Worm (Caenorhabditis elegans) whole organism, L1 larva: ENCODE measurements around the gene srw-13.

Source experiments
- C34B4.2 ChIP-seq: sonication (generic microtip); optimal IDR thresholded peaks from 2 replicates; lab custom pipeline; 2017; ENCODE audit warnings: mild to moderate bottlenecking, missing genetic modification characterization, missing compliant biosample characterization
- F16B12.6 ChIP-seq: fragments of 150-350 bp; optimal IDR thresholded peaks from 2 replicates; lab custom pipeline; 2014; ENCODE audit warnings: missing biosample characterization, missing genetic modification characterization
- Y116A8C.19 ChIP-seq: sonication (generic microtip); optimal IDR thresholded peaks from 2 replicates; lab custom pipeline; 2016; ENCODE audit warnings: missing compliant biosample characterization, missing genetic modification characterization, borderline replicate concordance
- aha-1 ChIP-seq: fragments of 150-350 bp; optimal IDR thresholded peaks from 2 replicates; lab custom pipeline; 2014; ENCODE audit warnings: missing biosample characterization, missing genetic modification characterization
- alr-1 ChIP-seq: fragments of 200-800 bp; sonication (Bioruptor generic); optimal IDR thresholded peaks from 2 replicates; lab custom pipeline; 2018; ENCODE audit warnings: borderline replicate concordance, mild to moderate bottlenecking, missing genetic modification characterization, missing compliant biosample characterization
- blmp-1 ChIP-seq: fragments of 150-350 bp; optimal IDR thresholded peaks from 2 replicates; lab custom pipeline; 2014; ENCODE audit warnings: missing biosample characterization, missing genetic modification characterization
- ceh-8 ChIP-seq: fragments of 200-800 bp; sonication (Bioruptor generic); optimal IDR thresholded peaks from 2 replicates; lab custom pipeline; 2018; ENCODE audit warnings: mild to moderate bottlenecking, missing genetic modification characterization, moderate library complexity, missing compliant biosample characterization
- ceh-82 ChIP-seq, 3 experiments: fragments of 150-350 bp in 1 of 3; sonication (generic microtip) in 2 of 3; optimal IDR thresholded peaks; 2 replicates each; lab custom pipeline; 2014 to 2017; ENCODE audit warnings: missing biosample characterization in 3 of 3, missing genetic modification characterization in 3 of 3
- ceh-90 ChIP-seq: sonication (generic microtip); optimal IDR thresholded peaks from 2 replicates; lab custom pipeline; 2016; ENCODE audit warnings: missing genetic modification characterization, missing compliant biosample characterization
- ces-1 ChIP-seq: fragments of 150-350 bp; optimal IDR thresholded peaks from 2 replicates; lab custom pipeline; 2014; ENCODE audit warnings: missing biosample characterization, missing genetic modification reagents, missing genetic modification characterization
- efl-1 ChIP-seq, 4 experiments: fragments of 150-350 bp; optimal IDR thresholded peaks in 3 of 4; peaks in 1 of 4; 1 replicate in 1 of 4; 2 replicates in 3 of 4; lab custom pipeline; 2014; ENCODE audit warnings: missing biosample characterization in 2 of 4, missing genetic modification characterization in 2 of 4, missing genetic modification reagents in 2 of 4
- efl-3 ChIP-seq: fragments of 200-800 bp; sonication (Bioruptor generic); optimal IDR thresholded peaks from 2 replicates; lab custom pipeline; 2018; ENCODE audit warnings: mild to moderate bottlenecking, missing genetic modification characterization, missing compliant biosample characterization
- elt-2 ChIP-seq: sonication (generic microtip); optimal IDR thresholded peaks from 2 replicates; lab custom pipeline; 2016; ENCODE audit warnings: missing genetic modification characterization, mild to moderate bottlenecking, inconsistent platforms, missing compliant biosample characterization, missing genetic modification reagents
- fkh-10 ChIP-seq: sonication (generic microtip); optimal IDR thresholded peaks from 2 replicates; lab custom pipeline; 2017; ENCODE audit warnings: missing biosample characterization, missing genetic modification reagents, missing genetic modification characterization
- fos-1 ChIP-seq: fragments of 150-350 bp; optimal IDR thresholded peaks from 2 replicates; lab custom pipeline; 2014; ENCODE audit warnings: missing biosample characterization, missing genetic modification characterization
- grh-1 ChIP-seq: fragments of 200-800 bp; sonication (Bioruptor generic); IDR thresholded peaks from 2 replicates; pipeline ENCODE4 v1.3.6; 2022; ENCODE audit warnings: missing genetic modification reagents, missing genetic modification characterization, missing compliant biosample characterization
- hlh-17 ChIP-seq: fragments of 200-800 bp; sonication (Bioruptor generic); optimal IDR thresholded peaks from 2 replicates; lab custom pipeline; 2018; ENCODE audit warnings: missing genetic modification characterization, mild to moderate bottlenecking, missing compliant biosample characterization, moderate library complexity, borderline replicate concordance
- hlh-4 ChIP-seq: sonication (generic microtip); optimal IDR thresholded peaks from 2 replicates; lab custom pipeline; 2016; ENCODE audit warnings: mild to moderate bottlenecking, missing genetic modification characterization, missing compliant biosample characterization
- hpl-2 ChIP-seq: fragments of 150-350 bp; optimal IDR thresholded peaks from 2 replicates; lab custom pipeline; 2014; ENCODE audit warnings: missing biosample characterization, missing genetic modification reagents, missing genetic modification characterization
- irx-1 ChIP-seq: sonication (generic microtip); optimal IDR thresholded peaks from 2 replicates; lab custom pipeline; 2016; ENCODE audit warnings: missing genetic modification characterization, missing compliant biosample characterization
- jun-1 ChIP-seq: fragments of 150-350 bp; optimal IDR thresholded peaks from 2 replicates; lab custom pipeline; 2014; ENCODE audit warnings: missing biosample characterization, missing genetic modification reagents, missing genetic modification characterization
- lin-35 ChIP-seq, 2 experiments: fragments of 150-350 bp; optimal IDR thresholded peaks; 2 replicates each; lab custom pipeline; 2014; ENCODE audit warnings: missing biosample characterization in 2 of 2, missing genetic modification characterization in 2 of 2, missing genetic modification reagents in 2 of 2
- lin-39 ChIP-seq: fragments of 150-350 bp; optimal IDR thresholded peaks from 2 replicates; lab custom pipeline; 2014; ENCODE audit warnings: missing biosample characterization, missing genetic modification reagents, missing genetic modification characterization
- mep-1 ChIP-seq: fragments of 150-350 bp; optimal IDR thresholded peaks from 2 replicates; lab custom pipeline; 2014; ENCODE audit warnings: missing biosample characterization, missing genetic modification characterization
- nhr-19 ChIP-seq: fragments of 200-800 bp; sonication (Bioruptor generic); conservative IDR thresholded peaks from 2 replicates; pipeline ENCODE4 v1.3.6; 2022; ENCODE audit warnings: missing genetic modification characterization, missing compliant biosample characterization
- nhr-47 ChIP-seq: sonication (generic microtip); optimal IDR thresholded peaks from 2 replicates; lab custom pipeline; 2016; ENCODE audit warnings: mild to moderate bottlenecking, missing genetic modification characterization, moderate library complexity, missing compliant biosample characterization
- nhr-71 ChIP-seq: sonication (generic microtip); optimal IDR thresholded peaks from 2 replicates; lab custom pipeline; 2016; ENCODE audit warnings: mild to moderate bottlenecking, missing genetic modification characterization, moderate library complexity, missing compliant biosample characterization
- nhr-85 ChIP-seq: sonication (generic microtip); peaks from one replicate; lab custom pipeline; 2016; ENCODE audit warnings: missing genetic modification characterization, inconsistent platforms, missing compliant biosample characterization
- pag-3 ChIP-seq: sonication (generic microtip); optimal IDR thresholded peaks from 2 replicates; lab custom pipeline; 2017; ENCODE audit warnings: missing genetic modification characterization, mild to moderate bottlenecking, missing compliant biosample characterization, antibody characterized with exemption, borderline replicate concordance; ENCODE audit not compliant: insufficient read depth
- skn-1 ChIP-seq: fragments of 150-350 bp; optimal IDR thresholded peaks from 2 replicates; lab custom pipeline; 2014; ENCODE audit warnings: missing biosample characterization, missing genetic modification characterization
- sptf-1 ChIP-seq: fragments of 150-350 bp; optimal IDR thresholded peaks from 2 replicates; lab custom pipeline; 2014; ENCODE audit warnings: missing biosample characterization, missing genetic modification characterization
- unc-86 ChIP-seq: sonication (generic microtip); optimal IDR thresholded peaks from 2 replicates; lab custom pipeline; 2016; ENCODE audit warnings: missing genetic modification characterization, missing compliant biosample characterization

Gene srw-13

DNA sequence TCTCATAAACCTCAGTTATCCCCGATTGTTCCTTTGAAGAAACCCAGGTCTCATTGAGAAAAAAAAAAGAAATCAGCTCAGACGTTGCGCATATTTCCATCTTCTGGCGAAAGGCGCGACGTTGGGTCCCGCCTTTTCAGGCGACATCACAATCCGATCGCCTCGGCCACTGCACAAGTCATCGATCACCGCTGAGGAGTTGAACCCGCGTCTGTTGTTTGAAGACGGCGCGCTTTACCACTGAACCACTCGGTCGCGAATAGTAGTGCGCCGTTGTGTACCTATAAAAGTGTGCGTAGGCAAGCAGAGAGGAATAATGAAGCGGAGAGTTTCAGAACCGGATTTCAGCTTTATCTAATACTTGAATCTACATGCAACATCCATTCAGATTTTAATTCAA lies 41.4 kb upstream of the srw-13 start, which contains the start of gene Y75B12B.11 (continued):
- TF ChIP-seq blmp-1 (tag; lab: Kevin White, UChicago), result no peak
- peak; percentile 33 to 64 (median 37) for TF ChIP-seq ceh-82 (tag; optimal IDR thresholded peaks at IDR 0.05; lab: Kevin White, UChicago)
- no peak for TF ChIP-seq ces-1 (GFP tag; lab: Kevin White, UChicago)

DNA sequence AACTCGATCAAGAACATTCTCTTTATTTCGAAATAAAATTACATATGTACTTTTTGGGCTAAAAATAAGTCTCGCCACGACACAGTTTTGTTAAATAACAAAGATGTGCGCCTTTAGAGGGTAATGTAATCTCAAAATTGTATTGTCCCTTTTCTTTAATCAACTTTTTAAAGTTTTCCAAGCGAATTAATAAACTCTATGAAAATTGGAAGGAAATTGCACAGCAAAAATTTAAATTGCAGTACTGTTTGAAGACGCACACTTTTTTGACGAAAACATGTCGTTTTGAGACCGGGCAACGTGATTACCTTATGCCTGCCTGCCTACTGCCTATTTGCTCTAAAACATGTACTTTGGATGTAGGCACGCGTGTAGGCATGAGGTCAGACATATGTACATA lies 40.3 kb upstream of the srw-13 start:
- TF ChIP-seq jun-1 (tag; lab: Kevin White, UChicago), result no peak
- TF ChIP-seq efl-3 (GFP tag; lab: Kevin White, UChicago), result no peak
- no peak for TF ChIP-seq pag-3
- no peak for TF ChIP-seq mep-1 (tag; lab: Kevin White, UChicago)
- no peak for TF ChIP-seq unc-86 (tag; lab: Kevin White, UChicago)
- no peak for TF ChIP-seq nhr-19 (GFP tag; lab: Robert Waterston, UW)
- no peak for TF ChIP-seq ceh-8 (GFP tag; lab: Kevin White, UChicago)
- TF ChIP-seq aha-1 (tag; lab: Kevin White, UChicago), result no peak
- no peak for TF ChIP-seq nhr-71 (tag; lab: Kevin White, UChicago)

DNA sequence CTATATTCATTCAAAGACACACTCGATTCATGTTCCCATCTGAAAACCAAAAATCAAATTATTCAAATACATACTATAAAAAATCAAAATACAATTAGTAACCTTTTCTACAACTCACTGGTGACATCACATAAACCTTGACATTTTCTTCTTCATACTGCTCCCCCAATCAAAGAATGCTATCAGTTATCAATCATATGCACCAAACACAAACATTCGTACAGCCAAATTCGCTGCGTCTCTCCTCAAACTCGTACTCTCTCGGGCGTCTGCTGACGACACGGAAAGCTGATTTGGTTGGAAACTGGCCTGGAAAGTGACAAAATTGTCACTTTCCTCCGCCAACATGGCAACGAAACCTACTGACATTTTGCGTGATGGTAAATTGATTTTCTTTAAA lies 39.9 kb upstream of the srw-13 start, which contains the start of gene plc-2:
plc-2 (plus strand) TSS at position 196 of the 400 bp plus-strand sequence.
- TF ChIP-seq fkh-10 (GFP tag; lab: Kevin White, UChicago) (no peak), ceh-90 (tag; lab: Kevin White, UChicago) (no peak), efl-1 (optimal IDR thresholded peaks at IDR 0.05; lab: Kevin White, UChicago) (no peak), efl-1 (GFP tag; optimal IDR thresholded peaks at IDR 0.05 in 1 of 2; lab: Kevin White, UChicago) (peak in 1 of 2 experiments; percentile 16), nhr-85 (tag; lab: Kevin White, UChicago) (peak; percentile 27), lin-35 (GFP tag; optimal IDR thresholded peaks at IDR 0.05; lab: Kevin White, UChicago) (peak in 1 of 2 experiments; percentile 33), sptf-1 (no peak), F16B12.6 (tag; lab: Kevin White, UChicago) (no peak), skn-1 (tag; lab: Kevin White, UChicago) (no peak), elt-2 (tag; lab: Kevin White, UChicago) (peak; percentile 55)

DNA sequence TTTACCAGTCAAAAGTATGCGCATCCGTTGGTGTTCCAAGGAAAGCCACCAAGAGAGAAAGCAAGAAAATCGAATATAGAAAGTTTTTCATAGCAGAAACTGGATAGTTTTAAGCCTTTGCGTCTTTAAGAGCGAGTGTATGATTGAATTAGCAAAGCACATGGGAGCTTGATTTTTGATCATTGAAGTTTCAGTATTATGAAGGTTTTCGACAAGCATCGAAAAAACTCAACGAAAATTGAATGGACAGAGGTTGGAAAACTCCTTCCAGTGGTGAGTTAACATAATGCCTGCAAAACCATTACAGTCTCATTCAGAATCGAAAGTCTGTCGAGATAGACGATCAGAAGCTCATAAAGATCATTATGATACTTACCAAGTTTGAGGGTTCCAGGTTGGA lies 38.4 kb upstream of the srw-13 start, which contains the start of gene Y75B12B.13:
Y75B12B.13 (minus strand) TSS at position 101 of the 400 bp plus-strand sequence.
- no peak for TF ChIP-seq nhr-47
- no peak for TF ChIP-seq efl-1 (optimal IDR thresholded peaks at IDR 0.05; lab: Kevin White, UChicago)
- peak in 1 of 2 experiments; percentile 51 for TF ChIP-seq efl-1 (GFP tag; optimal IDR thresholded peaks at IDR 0.05 in 1 of 2; lab: Kevin White, UChicago)
- TF ChIP-seq C34B4.2 (tag; lab: Kevin White, UChicago), result no peak
- no peak for TF ChIP-seq blmp-1 (tag; lab: Kevin White, UChicago)
- no peak for TF ChIP-seq skn-1 (tag; lab: Kevin White, UChicago)
- TF ChIP-seq grh-1 (GFP tag; lab: Robert Waterston, UW), result no peak
- TF ChIP-seq, all 84 proteins: peak for 1

DNA sequence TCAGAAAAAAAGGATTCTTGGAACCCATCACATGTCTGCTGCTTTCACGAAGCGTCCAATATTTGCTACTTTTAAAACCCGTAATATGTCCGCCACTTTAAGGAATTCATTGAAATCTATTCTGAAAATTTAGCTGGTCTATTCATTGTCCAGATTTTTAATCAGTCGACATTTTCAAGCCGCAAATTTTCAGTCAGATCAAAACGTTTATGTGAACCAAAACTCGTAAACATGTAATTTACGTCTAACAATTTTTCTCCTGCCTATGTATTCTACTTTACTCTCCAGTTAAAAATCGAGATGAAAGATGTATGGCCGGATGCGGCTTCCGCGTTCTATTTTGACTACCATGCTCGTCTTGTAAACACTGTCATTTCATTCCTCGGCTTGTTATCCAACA lies 34.3 kb upstream of the srw-13 start, which contains the start of gene srw-1:
srw-1 (plus strand) TSS at position 301 of the 400 bp plus-strand sequence.
- TF ChIP-seq alr-1 (tag; lab: Kevin White, UChicago), result no peak
- no peak for TF ChIP-seq hlh-17
- no peak for TF ChIP-seq unc-86 (tag; lab: Kevin White, UChicago)
- no peak for TF ChIP-seq irx-1 (tag; lab: Kevin White, UChicago)
- no peak for TF ChIP-seq Y116A8C.19
- no peak for TF ChIP-seq hlh-4 (tag; lab: Kevin White, UChicago)
- no peak for TF ChIP-seq fos-1 (tag; lab: Kevin White, UChicago)
- no peak for TF ChIP-seq lin-35 (GFP tag; optimal IDR thresholded peaks at IDR 0.05; lab: Kevin White, UChicago)
- TF ChIP-seq ceh-90 (tag; lab: Kevin White, UChicago), result no peak
- no peak for TF ChIP-seq jun-1 (tag; lab: Kevin White, UChicago)
- no peak for TF ChIP-seq hpl-2
- TF ChIP-seq mep-1 (tag; lab: Kevin White, UChicago), result no peak
- TF ChIP-seq lin-39 (tag; lab: Kevin White, UChicago), result no peak
